Fruit fly (Drosophila melanogaster): Measurements from ENCODE around the gene Cpr65Ax2.
A peak's percentile ranks its signal among the peaks of the same experiment; 100 is the strongest.
"Not testable (repeated sequence)": the region's sequence is repeated elsewhere in the genome, so short reads cannot be mapped to it uniquely, and the experiment has no call there.

The Cpr65Ax2 gene

DNA sequence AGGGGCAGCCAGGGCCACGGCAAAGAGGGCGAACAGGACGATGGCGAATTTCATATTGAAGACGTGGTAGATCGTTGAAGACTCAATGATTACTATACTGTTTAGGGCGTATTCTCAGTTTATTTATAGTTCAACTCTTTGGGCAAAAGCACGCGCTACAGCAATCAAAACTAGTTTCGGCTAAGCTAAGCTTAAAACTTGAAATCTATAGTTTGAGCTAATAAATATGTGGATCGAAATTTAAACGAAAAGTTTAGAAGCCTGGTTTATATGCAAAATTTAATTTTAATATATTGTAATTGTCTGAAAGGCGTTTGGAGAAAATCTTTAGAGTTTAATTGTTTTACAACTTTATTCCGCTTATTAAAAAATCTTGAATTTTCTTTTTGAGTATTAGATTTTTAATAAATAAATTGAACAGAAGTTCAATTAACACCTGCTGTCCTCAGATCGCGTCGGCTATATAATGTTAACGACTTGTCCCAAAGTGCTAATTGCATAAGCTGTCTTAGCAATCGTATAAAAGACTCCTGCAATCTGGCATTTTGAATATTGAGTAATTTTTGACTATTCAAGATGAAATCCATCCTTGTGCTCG, at the start of gene Cpr65Ax2, which contains the start of gene Lcp65Aa:
Gene Cpr65Ax2 (minus strand): TSS at position 101 of the 598 bp plus-strand sequence.
Gene Lcp65Aa (plus strand): TSS at position 548 of the 598 bp plus-strand sequence.
- not testable (repeated sequence) for TF ChIP-seq Gug (GFP tag; IDR thresholded peaks at IDR 0.05); CG3919 (GFP tag; optimal IDR thresholded peaks at IDR 0.05); CG6276 (GFP tag; optimal IDR thresholded peaks at IDR 0.05)

dm6 chr3L:6200173-6200572, 49.5 kb upstream of the Cpr65Ax2 start, which contains the start of gene CG8219:
CG8219 (plus strand) TSS chr3L:6200473.
- TF ChIP-seq CG7368 (GFP tag; optimal IDR thresholded peaks at IDR 0.05) (no peak), OdsH (GFP tag; optimal IDR thresholded peaks at IDR 0.05) (no peak), CG31627 (GFP tag; optimal IDR thresholded peaks at IDR 0.05) (no peak), eg (GFP tag; IDR thresholded peaks at IDR 0.05) (no peak), spab (GFP tag; optimal IDR thresholded peaks at IDR 0.05) (no peak)

dm6 chr3L:6193556-6194114, 43.0 kb upstream of the Cpr65Ax2 start:
- TF ChIP-seq CG11902 (GFP tag; optimal IDR thresholded peaks at IDR 0.05) (no peak), CG6276 (GFP tag; optimal IDR thresholded peaks at IDR 0.05) (no peak), Hr38 (GFP tag; optimal IDR thresholded peaks at IDR 0.05) (no peak), CG10631 (GFP tag; optimal IDR thresholded peaks at IDR 0.05) (no peak), CG15336 (GFP tag; IDR thresholded peaks at IDR 0.05) (no peak), Blimp-1 (GFP tag; optimal IDR thresholded peaks at IDR 0.05) (no peak), CG1621 (tag; optimal IDR thresholded peaks at IDR 0.05) (no peak), cyc (GFP tag; optimal IDR thresholded peaks at IDR 0.05) (no peak), acj6 (GFP tag; optimal IDR thresholded peaks at IDR 0.05) (no peak), lz (GFP tag; optimal IDR thresholded peaks at IDR 0.05) (no peak), CG4318 (GFP tag; optimal IDR thresholded peaks at IDR 0.05) (no peak), esn (GFP tag; optimal IDR thresholded peaks at IDR 0.05) (no peak), fkh (GFP tag; optimal IDR thresholded peaks at IDR 0.05) (no peak), CG31627 (GFP tag; optimal IDR thresholded peaks at IDR 0.05) (no peak), fd59A (GFP tag; optimal IDR thresholded peaks at IDR 0.05) (no peak), CG34406 (GFP tag; optimal IDR thresholded peaks at IDR 0.05) (no peak)

dm6 chr3L:6192822-6193555, 42.3 kb upstream of the Cpr65Ax2 start, which contains the start of the genes Sf3b6 and Tnpo:
Sf3b6 (minus strand) TSS chr3L:6193179.
Tnpo (plus strand) TSS chr3L:6193480.
- TF ChIP-seq CG3919 (GFP tag; optimal IDR thresholded peaks at IDR 0.05) (no peak), CG10631 (GFP tag; optimal IDR thresholded peaks at IDR 0.05) (peak; percentile 87), CG3032 (tag; optimal IDR thresholded peaks at IDR 0.05) (peak; percentile 84), Sox102F (GFP tag; optimal IDR thresholded peaks at IDR 0.05) (no peak), lz (GFP tag; optimal IDR thresholded peaks at IDR 0.05) (peak; percentile 86), net (GFP tag; optimal IDR thresholded peaks at IDR 0.05) (no peak), CG16779 (tag; optimal IDR thresholded peaks at IDR 0.05) (no peak), fd85E (GFP tag; optimal IDR thresholded peaks at IDR 0.05) (peak; percentile 25), CG11294 (GFP tag; IDR thresholded peaks at IDR 0.05) (peak; percentile 71; the same call in 1 of the 2 replicates), Smox (GFP tag; optimal IDR thresholded peaks at IDR 0.05) (no peak), ss (GFP tag; optimal IDR thresholded peaks at IDR 0.05) (no peak), eg (GFP tag; IDR thresholded peaks at IDR 0.05) (no peak), Ets21C (GFP tag; optimal IDR thresholded peaks at IDR 0.05) (peak; percentile 82), achi (GFP tag; optimal IDR thresholded peaks at IDR 0.05) (no peak), Sox14 (GFP tag; optimal IDR thresholded peaks at IDR 0.05) (peak; percentile 79), CG11902 (GFP tag; optimal IDR thresholded peaks at IDR 0.05) (peak; percentile 81), dsx (GFP tag; optimal IDR thresholded peaks at IDR 0.05; ENCODE audit: poor library complexity, severe bottlenecking) (no peak), CG34406 (GFP tag; optimal IDR thresholded peaks at IDR 0.05) (no peak), Hr4 (GFP tag; optimal IDR thresholded peaks at IDR 0.05) (no peak), Hr39 (GFP tag; optimal IDR thresholded peaks at IDR 0.05) (peak; percentile 86), CG4318 (GFP tag; optimal IDR thresholded peaks at IDR 0.05) (no peak), Eip93F (GFP tag; optimal IDR thresholded peaks at IDR 0.05) (peak; percentile 23), CG6854 (GFP tag; optimal IDR thresholded peaks at IDR 0.05) (no peak), pdm3 (GFP tag; optimal IDR thresholded peaks at IDR 0.05) (no peak), Met (GFP tag; optimal IDR thresholded peaks at IDR 0.05) (peak; percentile 82), cyc (GFP tag; optimal IDR thresholded peaks at IDR 0.05) (peak; percentile 79), CG1621 (tag; optimal IDR thresholded peaks at IDR 0.05) (no peak), CG8119 (GFP tag; IDR thresholded peaks at IDR 0.05) (no peak; the same call in 1 of the 3 replicates), acj6 (GFP tag; optimal IDR thresholded peaks at IDR 0.05) (peak; percentile 83), CG6792 (GFP tag; optimal IDR thresholded peaks at IDR 0.05) (peak; percentile 75)

Measured in whole organism, prepupa.